Fruit fly (Drosophila melanogaster): Measurements from ENCODE around the gene Lim3.

The Lim3 gene

DNA sequence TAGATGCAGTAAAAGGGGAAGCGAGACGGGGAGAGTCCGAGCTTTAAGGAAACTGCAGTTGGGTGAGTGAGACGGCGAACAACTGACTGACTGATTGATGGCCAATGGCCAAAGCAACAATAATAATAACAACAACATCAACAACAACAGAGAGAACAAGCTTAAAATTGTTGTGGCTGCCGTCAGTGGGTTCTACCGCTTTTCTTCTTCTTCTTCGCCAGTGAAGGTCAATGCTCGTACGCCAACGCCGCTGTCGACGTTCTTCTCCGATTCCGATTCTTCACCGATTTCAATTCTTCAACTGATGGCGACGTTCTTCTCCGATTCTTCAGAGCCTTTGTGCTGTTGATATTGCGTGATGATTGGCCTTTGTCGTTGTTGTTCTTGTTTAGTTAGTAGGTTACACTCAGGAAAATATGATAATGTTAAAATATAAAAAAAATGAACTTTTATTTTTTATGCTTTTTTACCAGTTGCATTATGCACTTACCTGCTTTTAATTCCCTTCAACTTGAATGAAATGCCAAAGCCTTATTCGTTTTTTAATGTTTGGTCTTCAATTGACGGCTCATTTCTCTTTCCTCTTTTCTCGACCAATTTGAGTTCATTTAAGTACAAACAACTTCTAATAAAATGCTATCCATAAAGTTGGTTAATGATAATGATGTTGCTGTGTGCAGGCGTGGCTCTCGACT, 34.1 kb upstream of the Lim3 start:
- TF ChIP-seq CG11902 (GFP tag; optimal IDR thresholded peaks at IDR 0.05), result no peak
- TF ChIP-seq eg (GFP tag; IDR thresholded peaks at IDR 0.05), result 0 out of 3 replicates have a peak, but pooled peaks have one; percentile 9
- TF ChIP-seq Hr4 (GFP tag; optimal IDR thresholded peaks at IDR 0.05), result peak; percentile 18
- TF ChIP-seq Gug (GFP tag; IDR thresholded peaks at IDR 0.05), result no peak
- peak; percentile 57 for TF ChIP-seq Ets21C (GFP tag; optimal IDR thresholded peaks at IDR 0.05)
- TF ChIP-seq achi (GFP tag; optimal IDR thresholded peaks at IDR 0.05), result peak; percentile 72
- peak; percentile 39 for TF ChIP-seq spab (GFP tag; optimal IDR thresholded peaks at IDR 0.05)
- peak; percentile 56 for TF ChIP-seq CG6808 (GFP tag; optimal IDR thresholded peaks at IDR 0.05)
- TF ChIP-seq Eip93F (GFP tag; optimal IDR thresholded peaks at IDR 0.05), result no peak
- TF ChIP-seq topi (GFP tag; optimal IDR thresholded peaks at IDR 0.05), result peak; percentile 62
- no peak for TF ChIP-seq CG6276 (GFP tag; optimal IDR thresholded peaks at IDR 0.05)
- peak; percentile 65 for TF ChIP-seq CG31627 (GFP tag; optimal IDR thresholded peaks at IDR 0.05)
- peak in 1 of 2 experiments; percentile 19 for TF ChIP-seq salr (GFP tag; optimal IDR thresholded peaks at IDR 0.05)
- peak; percentile 44 for TF ChIP-seq CG6792 (GFP tag; optimal IDR thresholded peaks at IDR 0.05)
- TF ChIP-seq dac (GFP tag; optimal IDR thresholded peaks at IDR 0.05), result no peak
- TF ChIP-seq CG1621 (tag; optimal IDR thresholded peaks at IDR 0.05), result peak; percentile 46
- TF ChIP-seq svp (GFP tag), result peak; percentile 84
- TF ChIP-seq CG10669 (GFP tag; optimal IDR thresholded peaks at IDR 0.05), result peak; percentile 69
- no peak for TF ChIP-seq CG6854 (GFP tag; optimal IDR thresholded peaks at IDR 0.05)
- peak; percentile 72 for TF ChIP-seq Sox14 (GFP tag; optimal IDR thresholded peaks at IDR 0.05)
- peak; percentile 26; the same call in 1 of the 2 replicates for TF ChIP-seq CG15336 (GFP tag; IDR thresholded peaks at IDR 0.05)
- TF ChIP-seq dsx (GFP tag; optimal IDR thresholded peaks at IDR 0.05; ENCODE audit: poor library complexity, severe bottlenecking), result peak; percentile 25
- peak; percentile 61 for TF ChIP-seq OdsH (GFP tag; optimal IDR thresholded peaks at IDR 0.05)
- peak; percentile 45 for TF ChIP-seq cyc (GFP tag; optimal IDR thresholded peaks at IDR 0.05)
- peak; percentile 57; the same call in 2 of the 3 replicates for TF ChIP-seq CG8119 (GFP tag; IDR thresholded peaks at IDR 0.05)
- TF ChIP-seq Lpt (GFP tag; optimal IDR thresholded peaks at IDR 0.05), result no peak
- TF ChIP-seq CG16779 (tag; optimal IDR thresholded peaks at IDR 0.05), result peak; percentile 9
- TF ChIP-seq CG6163 (GFP tag; IDR thresholded peaks at IDR 0.05), result peak; percentile 61
- TF ChIP-seq Eip75B (GFP tag; optimal IDR thresholded peaks at IDR 0.05), result peak; percentile 59
- TF ChIP-seq fd59A (GFP tag; optimal IDR thresholded peaks at IDR 0.05), result peak; percentile 51
- TF ChIP-seq CG3032 (tag; optimal IDR thresholded peaks at IDR 0.05), result peak; percentile 71
- TF ChIP-seq fd85E (GFP tag; optimal IDR thresholded peaks at IDR 0.05), result no peak
- TF ChIP-seq Ets96B (tag; optimal IDR thresholded peaks at IDR 0.05), result peak; percentile 73
- peak; percentile 60 for TF ChIP-seq net (GFP tag; optimal IDR thresholded peaks at IDR 0.05)
- TF ChIP-seq acj6 (GFP tag; optimal IDR thresholded peaks at IDR 0.05), result peak; percentile 72
- TF ChIP-seq fkh (GFP tag; optimal IDR thresholded peaks at IDR 0.05), result no peak
- peak; percentile 34 for TF ChIP-seq CG3919 (GFP tag; optimal IDR thresholded peaks at IDR 0.05)
- peak; percentile 55 for TF ChIP-seq CG32006 (GFP tag; optimal IDR thresholded peaks at IDR 0.05)
- peak; percentile 77 for TF ChIP-seq esn (GFP tag; optimal IDR thresholded peaks at IDR 0.05)
- TF ChIP-seq Blimp-1 (GFP tag; optimal IDR thresholded peaks at IDR 0.05), result no peak
- TF ChIP-seq CG7368 (GFP tag; optimal IDR thresholded peaks at IDR 0.05), result peak; percentile 48
- TF ChIP-seq CG11762 (GFP tag; optimal IDR thresholded peaks at IDR 0.05; ENCODE audit: insufficient read depth), result peak; percentile 41
- TF ChIP-seq CG8632 (GFP tag; optimal IDR thresholded peaks at IDR 0.05), result peak; percentile 53
- peak; percentile 71 for TF ChIP-seq CG10631 (GFP tag; optimal IDR thresholded peaks at IDR 0.05)
- no peak for TF ChIP-seq CG11294 (GFP tag; IDR thresholded peaks at IDR 0.05)
- TF ChIP-seq Sox102F (GFP tag; optimal IDR thresholded peaks at IDR 0.05), result peak; percentile 74
- no peak for TF ChIP-seq CG9139 (GFP tag; optimal IDR thresholded peaks at IDR 0.05)
- TF ChIP-seq lz (GFP tag; optimal IDR thresholded peaks at IDR 0.05), result peak; percentile 59
- TF ChIP-seq pdm3 (GFP tag; optimal IDR thresholded peaks at IDR 0.05), result peak; percentile 49
- no peak for TF ChIP-seq ss (GFP tag; optimal IDR thresholded peaks at IDR 0.05)

All from whole organism, prepupa.